Worm (Caenorhabditis elegans): ENCODE data around the gene D1044.1.

DNA sequence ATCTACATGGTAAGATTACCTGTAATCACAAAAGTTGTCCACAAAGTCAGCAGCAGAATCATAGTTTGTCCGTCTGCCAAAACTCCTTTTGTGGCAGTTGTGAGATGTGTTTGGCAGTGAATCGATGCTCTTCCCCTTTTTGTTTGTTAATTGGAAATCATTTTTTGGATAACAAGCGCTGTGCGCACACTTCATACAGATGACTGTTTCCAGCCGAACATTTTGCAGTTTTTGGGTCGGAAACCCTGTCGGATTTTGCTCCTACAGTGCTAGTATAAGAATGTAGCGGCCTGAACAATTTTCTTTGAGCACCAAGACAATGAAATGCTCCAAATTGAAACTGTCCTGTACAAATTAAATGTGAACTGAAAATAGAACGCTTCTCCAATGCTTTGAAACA is 35.4 kb upstream of the D1044.1 start, which contains the start of gene D1044.7:
- no peak for TF ChIP-seq ham-2 (GFP tag; optimal IDR thresholded peaks at IDR 0.05)
- TF ChIP-seq pha-4 (tag; optimal IDR thresholded peaks at IDR 0.05) = no peak
- TF ChIP-seq nhr-237 (tag; optimal IDR thresholded peaks at IDR 0.05) = no peak
- no peak for TF ChIP-seq unc-62 (GFP tag; optimal IDR thresholded peaks at IDR 0.05)
- TF ChIP-seq ces-1 (GFP tag; optimal IDR thresholded peaks at IDR 0.05) = no peak
- TF ChIP-seq elt-1 (tag; optimal IDR thresholded peaks at IDR 0.05; ENCODE audit: borderline replicate concordance, insufficient read depth) = no peak
